Fruit fly (Drosophila melanogaster): ENCODE data around the gene CG8097.

Gene CG8097

DNA sequence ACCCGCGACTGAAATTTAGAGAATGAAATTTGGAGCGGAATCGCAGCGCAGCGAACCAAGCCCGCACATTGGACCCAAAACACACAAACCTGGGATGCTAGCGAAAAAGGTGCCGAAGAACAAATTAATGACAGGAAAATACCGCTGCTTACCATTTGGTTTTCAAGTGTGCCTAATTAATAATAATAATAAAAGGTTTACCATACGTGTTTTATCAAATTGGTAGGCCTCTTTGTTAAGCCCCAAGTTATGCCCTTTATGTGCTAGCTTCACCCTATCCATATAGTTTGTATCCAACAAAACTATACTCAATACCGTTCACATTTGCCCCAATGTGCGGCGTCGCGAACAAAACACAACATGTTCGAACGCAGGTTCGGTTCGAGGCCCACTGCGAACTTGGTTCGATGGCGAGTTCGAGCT is 28.7 kb upstream of the CG8097 start, which contains the start of gene Ac13E (continued):
- peak; percentile 89 for TF ChIP-seq Lpt (GFP tag; optimal IDR thresholded peaks at IDR 0.05)
- peak; percentile 87 for TF ChIP-seq CG8319 (GFP tag; optimal IDR thresholded peaks at IDR 0.05)
- TF ChIP-seq spab (GFP tag; optimal IDR thresholded peaks at IDR 0.05): peak; percentile 88
- TF ChIP-seq CG31627 (GFP tag; optimal IDR thresholded peaks at IDR 0.05): peak; percentile 89
- peak; percentile 94 for TF ChIP-seq Sox102F (GFP tag; optimal IDR thresholded peaks at IDR 0.05)
- peak; percentile 84 for TF ChIP-seq CG9139 (GFP tag; optimal IDR thresholded peaks at IDR 0.05)
- TF ChIP-seq ss (GFP tag; optimal IDR thresholded peaks at IDR 0.05): peak; percentile 85 to 93
- peak; percentile 90 for TF ChIP-seq Eip75B (GFP tag; optimal IDR thresholded peaks at IDR 0.05)
- peak; percentile 88 for TF ChIP-seq Sox15 (GFP tag; optimal IDR thresholded peaks at IDR 0.05)
- TF ChIP-seq Eip78C (GFP tag): peak; percentile 98
- TF ChIP-seq achi (GFP tag; optimal IDR thresholded peaks at IDR 0.05): peak; percentile 92
- peak; percentile 79 for TF ChIP-seq CG6163 (GFP tag; IDR thresholded peaks at IDR 0.05)
- TF ChIP-seq Smox (GFP tag; optimal IDR thresholded peaks at IDR 0.05): peak; percentile 93
- peak; percentile 69 to 89 for TF ChIP-seq salr (GFP tag; optimal IDR thresholded peaks at IDR 0.05)
- peak; percentile 91 for TF ChIP-seq CG6808 (GFP tag; optimal IDR thresholded peaks at IDR 0.05)
- TF ChIP-seq CG8119 (GFP tag; IDR thresholded peaks at IDR 0.05): peak; percentile 92
- TF ChIP-seq Hr4 (GFP tag; optimal IDR thresholded peaks at IDR 0.05): peak; percentile 92
- peak; percentile 88 for TF ChIP-seq Ets96B (tag; optimal IDR thresholded peaks at IDR 0.05)
- peak; percentile 81 for TF ChIP-seq dsx (GFP tag; optimal IDR thresholded peaks at IDR 0.05; ENCODE audit: poor library complexity, severe bottlenecking)

DNA sequence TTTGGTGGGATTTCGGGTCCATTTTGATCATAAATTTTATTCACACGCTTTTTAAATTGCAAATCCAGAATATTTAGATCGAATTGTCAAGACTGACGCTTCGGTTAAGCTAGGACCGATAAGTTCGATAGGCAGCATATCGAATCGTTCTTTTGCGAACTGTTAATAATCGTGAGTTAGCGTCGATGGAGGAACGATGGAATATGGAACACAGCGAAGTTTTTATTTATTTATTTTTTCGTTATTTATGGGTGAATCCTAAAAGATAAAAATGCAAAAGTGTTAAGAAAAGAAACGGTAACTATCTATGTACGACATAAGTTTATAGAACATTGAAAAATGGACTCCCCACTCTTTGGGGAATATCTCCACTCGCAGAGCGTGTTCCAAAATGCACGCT is 27.0 kb upstream of the CG8097 start, which contains the start of gene CG42300:
CG42300 (minus strand) TSS at position 101 of the 400 bp plus-strand sequence.
- TF ChIP-seq topi (GFP tag; optimal IDR thresholded peaks at IDR 0.05) (no peak), CG1621 (tag; optimal IDR thresholded peaks at IDR 0.05) (no peak), Smox (GFP tag; optimal IDR thresholded peaks at IDR 0.05) (no peak), spab (GFP tag; optimal IDR thresholded peaks at IDR 0.05) (no peak), Gug (GFP tag; IDR thresholded peaks at IDR 0.05) (no peak), CG9139 (GFP tag; optimal IDR thresholded peaks at IDR 0.05) (no peak), Hr4 (GFP tag; optimal IDR thresholded peaks at IDR 0.05) (no peak)

DNA sequence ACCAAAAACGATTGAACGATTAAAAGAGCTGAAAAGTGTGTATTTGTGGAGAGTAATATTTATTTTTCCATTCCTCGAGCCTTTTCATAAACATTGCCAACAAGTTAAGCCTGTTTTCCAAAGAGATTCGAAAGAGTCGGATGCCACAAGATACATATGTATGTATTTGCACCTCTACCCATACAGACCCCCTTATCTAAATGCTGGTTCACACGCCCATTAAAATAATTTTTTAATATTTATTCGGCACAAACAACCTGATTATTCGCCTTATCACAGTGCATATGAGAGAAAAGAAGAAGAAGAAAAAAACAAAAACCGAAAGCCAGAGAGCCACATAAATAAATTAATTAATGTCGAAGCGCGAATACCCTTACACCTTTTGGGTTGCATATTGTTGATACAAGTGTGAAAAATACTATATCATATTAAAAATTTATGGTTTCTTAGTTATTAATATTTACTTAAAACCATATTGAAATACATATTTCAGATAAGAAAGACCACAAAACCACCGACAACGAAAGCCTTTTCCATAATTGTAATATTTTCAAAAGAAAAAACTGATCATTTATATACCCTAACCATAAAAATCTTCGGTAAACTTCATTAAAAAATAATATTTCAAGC is 14.5 kb upstream of the CG8097 start:
- TF ChIP-seq Eip78C (GFP tag): peak; percentile 79
- peak; percentile 13 for TF ChIP-seq CG3032 (tag; optimal IDR thresholded peaks at IDR 0.05)
- TF ChIP-seq CG8632 (GFP tag; optimal IDR thresholded peaks at IDR 0.05): peak; percentile 41
- TF ChIP-seq CG10631 (GFP tag; optimal IDR thresholded peaks at IDR 0.05): peak; percentile 12
- peak; percentile 26 for TF ChIP-seq vri (GFP tag; optimal IDR thresholded peaks at IDR 0.05)
- TF ChIP-seq CG6854 (GFP tag; optimal IDR thresholded peaks at IDR 0.05): peak; percentile 37
- TF ChIP-seq Ets96B (tag; optimal IDR thresholded peaks at IDR 0.05): peak; percentile 21
- TF ChIP-seq ss (GFP tag; optimal IDR thresholded peaks at IDR 0.05): peak in 1 of 2 experiments; percentile 53
- no peak for TF ChIP-seq CG11294 (GFP tag; IDR thresholded peaks at IDR 0.05)
- TF ChIP-seq Eip93F (GFP tag; optimal IDR thresholded peaks at IDR 0.05): peak; percentile 69
- TF ChIP-seq CG6276 (GFP tag; optimal IDR thresholded peaks at IDR 0.05): no peak
- no peak for TF ChIP-seq Hr38 (GFP tag; optimal IDR thresholded peaks at IDR 0.05)
- peak; percentile 12 for TF ChIP-seq dsx (GFP tag; optimal IDR thresholded peaks at IDR 0.05; ENCODE audit: poor library complexity, severe bottlenecking)
- peak; percentile 34 for TF ChIP-seq esn (GFP tag; optimal IDR thresholded peaks at IDR 0.05)
- peak; percentile 80 for TF ChIP-seq svp (GFP tag)
- peak; percentile 63 for TF ChIP-seq fkh (GFP tag; optimal IDR thresholded peaks at IDR 0.05)
- TF ChIP-seq Sox14 (GFP tag; optimal IDR thresholded peaks at IDR 0.05): peak; percentile 4
- TF ChIP-seq Met (GFP tag; optimal IDR thresholded peaks at IDR 0.05): no peak
